Worm (Caenorhabditis elegans) whole organism, young adult: ENCODE data around the gene fbxa-13.
A peak's percentile ranks its signal among the peaks of the same experiment; 100 is the strongest.

Experiments
- B0261.1 ChIP-seq: sonication (generic microtip); optimal IDR thresholded peaks from 2 replicates; lab custom pipeline; 2016; ENCODE audit warnings: mild to moderate bottlenecking, missing genetic modification characterization, moderate library complexity, missing compliant biosample characterization
- F22D6.2 ChIP-seq: sonication (generic microtip); optimal IDR thresholded peaks from 2 replicates; lab custom pipeline; 2016; ENCODE audit warnings: mild to moderate bottlenecking, missing genetic modification characterization, missing compliant biosample characterization
- F33H1.4 ChIP-seq: fragments of 200-800 bp; sonication (Bioruptor generic); IDR thresholded peaks from 2 replicates; pipeline ENCODE4 v1.3.6; 2022; ENCODE audit warnings: missing genetic modification reagents, missing genetic modification characterization, missing compliant biosample characterization
- F49E8.2 ChIP-seq: sonication (generic microtip); optimal IDR thresholded peaks from 3 replicates; lab custom pipeline; 2017; ENCODE audit warnings: missing genetic modification characterization, mild to moderate bottlenecking, missing compliant biosample characterization, antibody characterized with exemption, moderate library complexity; ENCODE audit not compliant: insufficient read depth
- F52B5.7 ChIP-seq: sonication (generic microtip); optimal IDR thresholded peaks from 2 replicates; lab custom pipeline; 2016; ENCODE audit warnings: mild to moderate bottlenecking, missing genetic modification characterization, missing compliant biosample characterization
- F57A8.1 ChIP-seq: fragments of 200-800 bp; sonication (Bioruptor generic); optimal IDR thresholded peaks from 2 replicates; lab custom pipeline; 2018; ENCODE audit warnings: mild to moderate bottlenecking, missing genetic modification characterization, moderate library complexity, missing compliant biosample characterization
- F57C9.4 ChIP-seq: sonication (generic microtip); optimal IDR thresholded peaks from 2 replicates; lab custom pipeline; 2017; ENCODE audit warnings: mild to moderate bottlenecking, missing genetic modification characterization, missing compliant biosample characterization
- K12H6.12 ChIP-seq: fragments of 200-800 bp; sonication (Bioruptor generic); optimal IDR thresholded peaks from 2 replicates; lab custom pipeline; 2018; ENCODE audit warnings: mild to moderate bottlenecking, missing genetic modification characterization, missing compliant biosample characterization
- Y53G8AR.9 ChIP-seq: fragments of 200-800 bp; sonication (Bioruptor generic); conservative IDR thresholded peaks from 2 replicates; pipeline ENCODE4 v1.3.6; 2022; ENCODE audit warnings: missing genetic modification reagents, missing genetic modification characterization, missing compliant biosample characterization
- aptf-3 ChIP-seq: fragments of 200-800 bp; sonication (Bioruptor generic); IDR thresholded peaks from 2 replicates; pipeline ENCODE4 v1.3.6; 2022; ENCODE audit warnings: missing genetic modification characterization, missing compliant biosample characterization
- attf-3 ChIP-seq: fragments of 200-800 bp; sonication (Bioruptor generic); conservative IDR thresholded peaks from 2 replicates; pipeline ENCODE4 v1.3.6; 2022; ENCODE audit warnings: missing genetic modification reagents, missing genetic modification characterization, missing compliant biosample characterization
- attf-5 ChIP-seq: fragments of 200-800 bp; sonication (Bioruptor generic); optimal IDR thresholded peaks from 2 replicates; lab custom pipeline; 2018; ENCODE audit warnings: mild to moderate bottlenecking, missing genetic modification characterization, missing compliant biosample characterization
- ccch-3 ChIP-seq: fragments of 200-800 bp; sonication (Bioruptor generic); optimal IDR thresholded peaks from 2 replicates; lab custom pipeline; 2018; ENCODE audit warnings: mild to moderate bottlenecking, missing genetic modification characterization, missing compliant biosample characterization
- ceh-100 ChIP-seq: fragments of 200-800 bp; sonication (Bioruptor generic); IDR thresholded peaks from 2 replicates; pipeline ENCODE4 v1.3.6; 2022; ENCODE audit warnings: missing genetic modification reagents, missing genetic modification characterization, missing compliant biosample characterization
- ceh-27 ChIP-seq: fragments of 200-800 bp; sonication (Bioruptor generic); optimal IDR thresholded peaks from 2 replicates; lab custom pipeline; 2018; ENCODE audit warnings: mild to moderate bottlenecking, missing genetic modification characterization, moderate library complexity, missing compliant biosample characterization
- die-1 ChIP-seq: sonication (generic microtip); optimal IDR thresholded peaks from 2 replicates; lab custom pipeline; 2016; ENCODE audit warnings: missing genotype, mild to moderate bottlenecking, missing genetic modification characterization, missing compliant biosample characterization
- dox-1 ChIP-seq: fragments of 200-800 bp; sonication (Bioruptor generic); IDR thresholded peaks from 2 replicates; pipeline ENCODE4 v1.3.6; 2022; ENCODE audit warnings: missing genetic modification reagents, missing genetic modification characterization, missing compliant biosample characterization
- egl-44 ChIP-seq: fragments of 200-800 bp; sonication (Bioruptor generic); IDR thresholded peaks from 2 replicates; pipeline ENCODE4 v1.3.6; 2022; ENCODE audit warnings: missing genetic modification reagents, missing genetic modification characterization, missing compliant biosample characterization
- fkh-3 ChIP-seq: sonication (generic microtip); optimal IDR thresholded peaks from 2 replicates; lab custom pipeline; 2016; ENCODE audit warnings: mild to moderate bottlenecking, missing genetic modification characterization, missing compliant biosample characterization
- hlh-12 ChIP-seq: sonication (generic microtip); optimal IDR thresholded peaks from 2 replicates; lab custom pipeline; 2016; ENCODE audit warnings: missing genetic modification characterization, missing compliant biosample characterization
- hmg-1.2 ChIP-seq: fragments of 200-800 bp; sonication (Bioruptor generic); IDR thresholded peaks from 2 replicates; pipeline ENCODE4 v1.3.6; 2022; ENCODE audit warnings: missing genetic modification reagents, missing genetic modification characterization, missing compliant biosample characterization
- hsf-1 ChIP-seq: fragments of 200-800 bp; sonication (Bioruptor generic); IDR thresholded peaks from 2 replicates; pipeline ENCODE4 v1.3.6; 2022; ENCODE audit warnings: missing genetic modification reagents, missing genetic modification characterization, missing compliant biosample characterization
- lin-35 ChIP-seq, 3 experiments: fragments of 150-350 bp in 2 of 3; sonication (generic microtip) in 1 of 3; optimal IDR thresholded peaks; 2 replicates each; lab custom pipeline; 2014 to 2018; ENCODE audit warnings: missing biosample characterization in 3 of 3, missing genetic modification characterization in 3 of 3, missing genetic modification reagents in 3 of 3
- lsl-1 ChIP-seq: fragments of 200-800 bp; sonication (Bioruptor generic); optimal IDR thresholded peaks from 2 replicates; lab custom pipeline; 2018; ENCODE audit warnings: mild to moderate bottlenecking, missing genetic modification characterization, moderate library complexity, missing compliant biosample characterization
- lsy-27 ChIP-seq: sonication (generic microtip); optimal IDR thresholded peaks from 2 replicates; lab custom pipeline; 2017; ENCODE audit warnings: missing genetic modification characterization, mild to moderate bottlenecking, missing compliant biosample characterization, antibody characterized with exemption, missing genotype, borderline replicate concordance; ENCODE audit not compliant: insufficient read depth
- madf-10 ChIP-seq: sonication (generic microtip); optimal IDR thresholded peaks from 2 replicates; lab custom pipeline; 2016; ENCODE audit warnings: mild to moderate bottlenecking, missing genetic modification characterization, missing compliant biosample characterization
- madf-3 ChIP-seq: fragments of 200-800 bp; sonication (Bioruptor generic); IDR thresholded peaks from 2 replicates; pipeline ENCODE4 v1.3.6; 2022; ENCODE audit warnings: missing genetic modification reagents, missing genetic modification characterization, missing compliant biosample characterization
- madf-6 ChIP-seq: fragments of 200-800 bp; sonication (Bioruptor generic); IDR thresholded peaks from 2 replicates; pipeline ENCODE4 v1.3.6; 2022; ENCODE audit warnings: missing genetic modification reagents, missing genetic modification characterization, missing compliant biosample characterization
- mcd-1 ChIP-seq: fragments of 200-800 bp; sonication (Bioruptor generic); IDR thresholded peaks from 2 replicates; pipeline ENCODE4 v1.3.6; 2022; ENCODE audit warnings: missing genetic modification reagents, missing genetic modification characterization, missing compliant biosample characterization
- mel-28 ChIP-seq: sonication (generic microtip); optimal IDR thresholded peaks from 2 replicates; lab custom pipeline; 2016; ENCODE audit warnings: borderline replicate concordance, mild to moderate bottlenecking, missing genetic modification characterization, missing compliant biosample characterization
- mes-4 ChIP-seq: sonication (generic microtip); optimal IDR thresholded peaks from 2 replicates; lab custom pipeline; 2016; ENCODE audit warnings: missing genotype, missing genetic modification characterization, missing compliant biosample characterization
- nfya-2 ChIP-seq: fragments of 200-800 bp; sonication (Bioruptor generic); IDR thresholded peaks from 2 replicates; pipeline ENCODE4 v1.3.6; 2022; ENCODE audit warnings: missing genetic modification reagents, missing genetic modification characterization, missing compliant biosample characterization
- nfyb-1 ChIP-seq: fragments of 200-800 bp; sonication (Bioruptor generic); IDR thresholded peaks from 2 replicates; pipeline ENCODE4 v1.3.6; 2022; ENCODE audit warnings: missing genetic modification reagents, missing genetic modification characterization, missing compliant biosample characterization
- nhr-80 ChIP-seq: sonication (generic microtip); optimal IDR thresholded peaks from 2 replicates; lab custom pipeline; 2016; ENCODE audit warnings: missing genetic modification characterization, missing compliant biosample characterization
- nhr-90 ChIP-seq: sonication (generic microtip); optimal IDR thresholded peaks from 2 replicates; lab custom pipeline; 2016; ENCODE audit warnings: missing genotype, mild to moderate bottlenecking, missing genetic modification characterization, missing compliant biosample characterization
- pbrm-1 ChIP-seq: fragments of 200-800 bp; sonication (Bioruptor generic); IDR thresholded peaks from 2 replicates; pipeline ENCODE4 v1.3.6; 2022; ENCODE audit warnings: missing genetic modification reagents, missing genetic modification characterization, missing compliant biosample characterization
- rec-8 ChIP-seq, 2 experiments: sonication (generic microtip); optimal IDR thresholded peaks; 2 replicates each; lab custom pipeline; 2016; ENCODE audit warnings: mild to moderate bottlenecking in 2 of 2, missing genetic modification characterization in 2 of 2, missing genetic modification reagents in 2 of 2, missing genotype in 2 of 2, missing biosample characterization in 1 of 2, missing compliant biosample characterization in 1 of 2, moderate library complexity in 1 of 2
- rpc-1 ChIP-seq, 2 experiments: fragments of 150-350 bp in 1 of 2; sonication (generic microtip) in 1 of 2; optimal IDR thresholded peaks; 2 replicates each; lab custom pipeline; 2014 to 2018; ENCODE audit warnings: missing biosample characterization in 1 of 2, missing genetic modification characterization in 1 of 2, missing genetic modification reagents in 1 of 2, missing genotype in 1 of 2
- sdz-38 ChIP-seq: sonication (generic microtip); optimal IDR thresholded peaks from 2 replicates; lab custom pipeline; 2016; ENCODE audit warnings: missing genotype, missing genetic modification characterization, missing compliant biosample characterization
- sea-2 ChIP-seq: fragments of 200-800 bp; sonication (Bioruptor generic); IDR thresholded peaks from 2 replicates; pipeline ENCODE4 v1.3.6; 2022; ENCODE audit warnings: missing genetic modification characterization, missing compliant biosample characterization
- somi-1 ChIP-seq: fragments of 200-800 bp; sonication (Bioruptor generic); optimal IDR thresholded peaks from 2 replicates; lab custom pipeline; 2018; ENCODE audit warnings: mild to moderate bottlenecking, missing genetic modification characterization, missing compliant biosample characterization
- tbx-9 ChIP-seq: sonication (generic microtip); optimal IDR thresholded peaks from 2 replicates; lab custom pipeline; 2016; ENCODE audit warnings: borderline replicate concordance, missing genetic modification characterization, inconsistent platforms, missing compliant biosample characterization
- unc-130 ChIP-seq: sonication (generic microtip); optimal IDR thresholded peaks from 2 replicates; lab custom pipeline; 2016; ENCODE audit warnings: missing genetic modification reagents, missing genetic modification characterization, missing compliant biosample characterization
- xnd-1 ChIP-seq: sonication (generic microtip); optimal IDR thresholded peaks from 2 replicates; lab custom pipeline; 2016; ENCODE audit warnings: missing genotype, missing genetic modification reagents, missing genetic modification characterization, missing compliant biosample characterization
- ztf-18 ChIP-seq: sonication (generic microtip); optimal IDR thresholded peaks from 2 replicates; lab custom pipeline; 2016; ENCODE audit warnings: missing genotype, mild to moderate bottlenecking, missing genetic modification characterization, missing compliant biosample characterization
- ztf-6 ChIP-seq: fragments of 200-800 bp; sonication (Bioruptor generic); IDR thresholded peaks from 2 replicates; pipeline ENCODE4 v1.3.6; 2022; ENCODE audit warnings: missing genetic modification reagents, missing genetic modification characterization, missing compliant biosample characterization

fbxa-13 gene

ce11 chrIII:1743488-1744020, 37.9 kb upstream of the fbxa-13 start:
- no peak for TF ChIP-seq ccch-3 (GFP tag; lab: Kevin White, UChicago)
- no peak for TF ChIP-seq rpc-1 (optimal IDR thresholded peaks at IDR 0.05; lab: Kevin White, UChicago)
- TF ChIP-seq rpc-1 (tag; optimal IDR thresholded peaks at IDR 0.05; lab: Kevin White, UChicago) = no peak
- no peak for TF ChIP-seq aptf-3 (GFP tag; lab: Robert Waterston, UW)
- TF ChIP-seq rec-8 (tag; optimal IDR thresholded peaks at IDR 0.05; lab: Kevin White, UChicago) = no peak
- TF ChIP-seq tbx-9 = no peak
- TF ChIP-seq B0261.1 (tag; lab: Kevin White, UChicago) = peak; percentile 6

- TF ChIP-seq nhr-80 (tag; lab: Kevin White, UChicago) (no peak), F57A8.1 (GFP tag; lab: Kevin White, UChicago) (peak; percentile 20), nfya-2 (no peak), ztf-6 (GFP tag; lab: Robert Waterston, UW) (no peak), sea-2 (GFP tag; lab: Robert Waterston, UW) (no peak), mes-4 (tag; lab: Kevin White, UChicago) (no peak), ceh-100 (no peak), die-1 (peak; percentile 54), lsy-27 (no peak), egl-44 (GFP tag; lab: Robert Waterston, UW) (no peak), ceh-27 (GFP tag; lab: Kevin White, UChicago) (no peak), rpc-1 (optimal IDR thresholded peaks at IDR 0.05; lab: Kevin White, UChicago) (peak; percentile 60), rpc-1 (tag; optimal IDR thresholded peaks at IDR 0.05; lab: Kevin White, UChicago) (peak; percentile 78), lsl-1 (GFP tag; lab: Kevin White, UChicago) (peak; percentile 39), F49E8.2 (no peak), xnd-1 (tag; lab: Kevin White, UChicago) (no peak), lin-35 (GFP tag; optimal IDR thresholded peaks at IDR 0.05; lab: Kevin White, UChicago) (no peak), hmg-1.2 (GFP tag; lab: Robert Waterston, UW) (0 out of 2 replicates have a peak, but pooled peaks have one; percentile 20), madf-3 (no peak), F22D6.2 (tag; lab: Kevin White, UChicago) (no peak), F33H1.4 (GFP tag; lab: Robert Waterston, UW) (0 out of 2 replicates have a peak, but pooled peaks have one; percentile 20), hsf-1 (GFP tag; lab: Robert Waterston, UW) (0 out of 2 replicates have a peak, but pooled peaks have one; percentile 13), madf-6 (peak; percentile 20; the same call in 1 of the 2 replicates), mel-28 (tag; lab: Kevin White, UChicago) (no peak), madf-10 (tag; lab: Kevin White, UChicago) (no peak), somi-1 (GFP tag; lab: Kevin White, UChicago) (no peak), nhr-90 (tag; lab: Kevin White, UChicago) (peak; percentile 48), dox-1 (GFP tag; lab: Robert Waterston, UW) (peak; percentile 31; the same call in 1 of the 2 replicates), nfyb-1 (GFP tag; lab: Robert Waterston, UW) (no peak), ztf-18 (peak; percentile 21), Y53G8AR.9 (no peak), pbrm-1 (GFP tag; lab: Robert Waterston, UW) (peak; percentile 48), mcd-1 (GFP tag; lab: Robert Waterston, UW) (peak; percentile 32; the same call in 1 of the 2 replicates), K12H6.12 (tag; lab: Kevin White, UChicago) (no peak), hlh-12 (no peak), attf-3 (GFP tag; lab: Robert Waterston, UW) (no peak), F57C9.4 (tag; lab: Kevin White, UChicago) (no peak), fkh-3 (tag; lab: Kevin White, UChicago) (no peak), sdz-38 (no peak), attf-5 (GFP tag; lab: Kevin White, UChicago) (no peak), F52B5.7 (tag; lab: Kevin White, UChicago) (no peak), unc-130 (GFP tag; lab: Kevin White, UChicago) (no peak)
These were observed 37.4 kb upstream of the fbxa-13 start for ce11 chrIII:1743081-1743480.
